Fruit fly (Drosophila melanogaster) whole organism, adult: ENCODE measurements around the gene Drak.

Source experiments
- CG11617 ChIP-seq: fragments of 200-800 bp; sonication (Bioruptor generic); optimal IDR thresholded peaks from 2 replicates; lab custom pipeline; 2017; ENCODE audit warnings: mild to moderate bottlenecking, missing biosample characterization, missing genetic modification reagents, missing genetic modification characterization
- CG14711 ChIP-seq: fragments of 200-800 bp; sonication (Bioruptor generic); optimal IDR thresholded peaks from 2 replicates; lab custom pipeline; 2018; ENCODE audit warnings: missing biosample characterization, mild to moderate bottlenecking, missing genetic modification characterization, moderate library complexity
- CG33017 ChIP-seq: fragments of 200-800 bp; sonication (Bioruptor generic); optimal IDR thresholded peaks from 2 replicates; lab custom pipeline; 2018; ENCODE audit warnings: missing biosample characterization, mild to moderate bottlenecking, missing genetic modification characterization, moderate library complexity
- CG7045 ChIP-seq: fragments of 200-800 bp; sonication (Bioruptor generic); optimal IDR thresholded peaks from 2 replicates; lab custom pipeline; 2017; ENCODE audit warnings: missing biosample characterization, mild to moderate bottlenecking, missing genetic modification characterization
- CG7101 ChIP-seq: fragments of 200-800 bp; sonication (Bioruptor generic); optimal IDR thresholded peaks from 2 replicates; lab custom pipeline; 2018; ENCODE audit warnings: missing biosample characterization, mild to moderate bottlenecking, missing genetic modification characterization, moderate library complexity
- bab1 ChIP-seq: fragments of 200-800 bp; sonication (Bioruptor generic); optimal IDR thresholded peaks from 3 replicates; lab custom pipeline; 2019; ENCODE audit warnings: missing biosample characterization, mild to moderate bottlenecking, missing genetic modification characterization, moderate library complexity
- kay ChIP-seq: fragments of 200-800 bp; sonication (Bioruptor generic); peaks from one replicate; lab custom pipeline; 2016; ENCODE audit warnings: missing biosample characterization, missing genetic modification characterization, borderline replicate concordance
- toe ChIP-seq: fragments of 200-800 bp; sonication (Bioruptor generic); optimal IDR thresholded peaks from 2 replicates; lab custom pipeline; 2016; ENCODE audit warnings: missing biosample characterization, missing genetic modification characterization

DNA sequence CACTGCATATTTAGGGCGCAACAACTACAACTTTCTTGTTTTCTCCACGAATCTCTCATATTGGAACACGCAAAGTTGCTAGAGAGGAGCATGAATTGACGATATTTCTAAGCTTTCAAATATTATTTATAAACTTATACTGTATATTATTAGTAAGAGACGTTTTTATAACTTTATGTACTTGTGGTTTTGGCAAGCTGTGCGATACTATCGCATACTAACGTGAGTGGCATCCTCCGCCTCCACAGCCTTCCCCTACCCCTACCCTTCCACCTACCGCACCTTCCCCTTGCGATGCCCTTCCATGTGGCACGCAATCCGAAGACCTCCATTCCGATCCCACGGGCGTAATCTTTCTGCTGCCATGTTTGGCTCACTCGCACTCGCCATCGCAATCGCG is 24.6 kb upstream of the Drak start:
- no peak for TF ChIP-seq toe
- TF ChIP-seq CG14711 (tag; lab: Kevin White, UChicago) = no peak
- no peak for TF ChIP-seq CG7101 (tag; lab: Kevin White, UChicago)
- TF ChIP-seq CG7045 (GFP tag; lab: Kevin White, UChicago) = no peak
- TF ChIP-seq CG11617 (GFP tag; lab: Kevin White, UChicago) = no peak
- no peak for TF ChIP-seq kay
- TF ChIP-seq CG33017 = no peak
- no peak for TF ChIP-seq bab1 (GFP tag; lab: Kevin White, UChicago)
